Worm (Caenorhabditis elegans): ENCODE measurements around the gene srx-59.

ce11 chrV:7007307-7007706 is 35.6 kb downstream of the srx-59 start, which contains the start of gene drd-10:
- no peak for TF ChIP-seq unc-62 (GFP tag; optimal IDR thresholded peaks at IDR 0.05)
- TF ChIP-seq ces-1 (GFP tag; optimal IDR thresholded peaks at IDR 0.05): no peak
- TF ChIP-seq unc-39 (tag; optimal IDR thresholded peaks at IDR 0.05): no peak
- TF ChIP-seq lin-32 (GFP tag; optimal IDR thresholded peaks at IDR 0.05): no peak
- TF ChIP-seq nhr-28 (tag; optimal IDR thresholded peaks at IDR 0.05): no peak
- no peak for TF ChIP-seq snpc-4 (tag; optimal IDR thresholded peaks at IDR 0.05)
- no peak for TF ChIP-seq pha-4 (tag; optimal IDR thresholded peaks at IDR 0.05)
- no peak for TF ChIP-seq ztf-11 (tag; optimal IDR thresholded peaks at IDR 0.05)
- no peak for TF ChIP-seq lsy-2 (tag; optimal IDR thresholded peaks at IDR 0.05)
- no peak for TF ChIP-seq nhr-237 (tag; optimal IDR thresholded peaks at IDR 0.05)
- TF ChIP-seq blmp-1 (tag; optimal IDR thresholded peaks at IDR 0.05): no peak
- TF ChIP-seq lin-13 (tag; optimal IDR thresholded peaks at IDR 0.05): no peak

Data from whole organism, mixed stage, embryonic.